Fruit fly (Drosophila melanogaster): Measurements from ENCODE around the gene Hex-t1.

DNA sequence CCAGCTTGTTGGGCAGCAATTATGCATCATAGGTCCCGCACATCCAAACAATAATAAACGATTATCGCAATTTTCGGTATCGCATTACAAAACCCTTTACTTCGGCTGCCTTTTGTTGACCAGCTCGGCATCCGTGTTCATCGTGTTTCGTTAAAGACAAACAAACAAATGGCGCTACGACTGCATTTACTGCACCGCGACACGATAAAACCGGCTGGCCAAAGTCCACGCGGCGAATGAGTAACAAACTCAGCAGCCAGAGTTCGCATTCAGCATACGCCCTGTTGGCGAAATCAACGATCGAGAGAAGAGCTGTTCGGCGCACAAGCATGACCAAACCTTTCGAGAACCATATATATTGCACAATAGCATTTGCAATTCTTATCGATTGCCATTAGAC is 15.5 kb downstream of the Hex-t1 start:
- TF ChIP-seq usp (GFP tag; optimal IDR thresholded peaks at IDR 0.05) (no peak), CG8478 (optimal IDR thresholded peaks at IDR 0.05) (no peak), pan (optimal IDR thresholded peaks at IDR 0.05) (no peak), Dll (optimal IDR thresholded peaks at IDR 0.05) (no peak)
